Fruit fly (Drosophila melanogaster): Measurements from ENCODE around the gene Mipp1.
A peak's percentile ranks its signal among the peaks of the same experiment; 100 is the strongest.

The Mipp1 gene

DNA sequence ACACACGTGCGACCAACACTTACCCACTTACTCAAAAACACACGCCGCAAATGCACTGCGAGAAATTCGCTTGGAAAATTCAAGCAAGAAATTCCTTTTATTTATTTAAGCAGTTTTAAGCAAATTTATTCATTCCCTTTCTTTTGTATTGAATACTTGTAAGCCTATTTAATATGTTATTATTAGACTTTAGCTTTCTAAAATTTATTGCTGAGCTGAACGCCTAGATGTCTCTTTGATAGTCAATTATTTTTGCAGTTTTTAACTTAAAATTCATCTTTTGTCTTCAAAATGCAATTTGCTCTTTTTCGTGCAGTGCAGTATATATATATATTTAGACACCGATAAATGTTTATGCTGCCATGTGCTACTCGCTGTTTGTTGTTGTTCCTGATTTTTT lies 39.2 kb downstream of the Mipp1 start (continued):
- TF ChIP-seq MTF-1 (GFP tag; optimal IDR thresholded peaks at IDR 0.05; ENCODE audit: borderline replicate concordance) (peak; percentile 42), ftz-f1 (GFP tag; optimal IDR thresholded peaks at IDR 0.05) (no peak), bsh (GFP tag; optimal IDR thresholded peaks at IDR 0.05) (peak in 1 of 2 experiments; percentile 83), CG2202 (tag; optimal IDR thresholded peaks at IDR 0.05) (peak; percentile 67), gsb-n (tag; optimal IDR thresholded peaks at IDR 0.05) (peak; percentile 72), CG11560 (tag; IDR thresholded peaks at IDR 0.05) (0 out of 3 replicates have a peak, but pooled peaks have one; percentile 61), prd (optimal IDR thresholded peaks at IDR 0.05) (no peak), prd (GFP tag; IDR thresholded peaks at IDR 0.05) (peak; percentile 65), CG9817 (tag; optimal IDR thresholded peaks at IDR 0.05) (peak; percentile 86), CG7745 (tag; optimal IDR thresholded peaks at IDR 0.05) (no peak), caup (GFP tag; optimal IDR thresholded peaks at IDR 0.05; ENCODE audit: severe bottlenecking) (peak; percentile 71), Dll (GFP tag; IDR thresholded peaks at IDR 0.05; ENCODE audit: partially characterized antibody) (no peak), CG32772 (GFP tag; IDR thresholded peaks at IDR 0.05) (peak; percentile 66; the same call in 1 of the 2 replicates), wdn (GFP tag; IDR thresholded peaks at IDR 0.05) (peak; percentile 69; the same call in 1 of the 2 replicates), CG12219 (GFP tag; optimal IDR thresholded peaks at IDR 0.05) (peak; percentile 66), nmo (GFP tag; optimal IDR thresholded peaks at IDR 0.05) (peak; percentile 91), Nf-YB (GFP tag; optimal IDR thresholded peaks at IDR 0.05) (peak; percentile 64), CG14667 (GFP tag; IDR thresholded peaks at IDR 0.05) (peak; percentile 56; the same call in 1 of the 2 replicates), Dbx (GFP tag; IDR thresholded peaks at IDR 0.05) (peak; percentile 64; the same call in 2 of the 3 replicates), CG17359 (tag; optimal IDR thresholded peaks at IDR 0.05) (peak; percentile 80), CG17328 (GFP tag; IDR thresholded peaks at IDR 0.05) (no peak; the same call in 1 of the 2 replicates), Hr39 (optimal IDR thresholded peaks at IDR 0.05) (no peak), nerfin-1 (tag; optimal IDR thresholded peaks at IDR 0.05) (peak; percentile 76), CG3838 (GFP tag; optimal IDR thresholded peaks at IDR 0.05) (peak; percentile 18), CG14014 (GFP tag; IDR thresholded peaks at IDR 0.05) (peak; percentile 65; the same call in 1 of the 2 replicates), Xrp1 (GFP tag; IDR thresholded peaks at IDR 0.05) (peak; percentile 73), CG15073 (GFP tag; optimal IDR thresholded peaks at IDR 0.05) (peak; percentile 37), Ssrp (tag; optimal IDR thresholded peaks at IDR 0.05) (peak; percentile 87), vvl (GFP tag; IDR thresholded peaks at IDR 0.05) (peak; percentile 57; the same call in 1 of the 2 replicates), CG15601 (tag; optimal IDR thresholded peaks at IDR 0.05) (peak; percentile 69), HmgZ (tag; optimal IDR thresholded peaks at IDR 0.05) (peak; percentile 57), nau (GFP tag; optimal IDR thresholded peaks at IDR 0.05) (peak; percentile 84), CG18476 (GFP tag; optimal IDR thresholded peaks at IDR 0.05) (peak; percentile 81), CG16863 (GFP tag; optimal IDR thresholded peaks at IDR 0.05) (peak; percentile 51), CG8089 (GFP tag; optimal IDR thresholded peaks at IDR 0.05) (peak; percentile 63), ab (GFP tag; optimal IDR thresholded peaks at IDR 0.05) (peak; percentile 62), sd (tag; optimal IDR thresholded peaks at IDR 0.05) (peak; percentile 67), CG12299 (tag; optimal IDR thresholded peaks at IDR 0.05) (peak; percentile 78), Dref (GFP tag; IDR thresholded peaks at IDR 0.05) (no peak), pum (GFP tag; optimal IDR thresholded peaks at IDR 0.05) (peak; percentile 71), HLH3B (GFP tag; IDR thresholded peaks at IDR 0.05) (peak; percentile 69; the same call in 1 of the 2 replicates), Lhr (GFP tag; optimal IDR thresholded peaks at IDR 0.05) (peak; percentile 27), Abd-B (GFP tag; optimal IDR thresholded peaks at IDR 0.05) (peak; percentile 79), CG14050 (GFP tag; IDR thresholded peaks at IDR 0.05) (peak; percentile 63; the same call in 2 of the 3 replicates), CG15479 (GFP tag; optimal IDR thresholded peaks at IDR 0.05) (no peak), CG6765 (GFP tag; optimal IDR thresholded peaks at IDR 0.05) (peak; percentile 40), CG34422 (GFP tag; IDR thresholded peaks at IDR 0.05) (peak; percentile 69; the same call in 1 of the 3 replicates), fd64A (GFP tag; optimal IDR thresholded peaks at IDR 0.05) (peak; percentile 19), lilli (GFP tag; optimal IDR thresholded peaks at IDR 0.05) (peak; percentile 80), H2.0 (GFP tag; IDR thresholded peaks at IDR 0.05) (peak; percentile 61)
